Fruit fly (Drosophila melanogaster) whole organism, embryonic: ENCODE data around the gene Dmtn.
A peak's percentile ranks its signal among the peaks of the same experiment; 100 is the strongest.

Experiments
- Abd-B ChIP-seq: fragments of 200-800 bp; sonication (Bioruptor generic); optimal IDR thresholded peaks from 2 replicates; lab custom pipeline; 2018; ENCODE audit warnings: missing biosample characterization, mild to moderate bottlenecking, missing genetic modification characterization, moderate library complexity
- Adf1 ChIP-seq: fragments of 200-800 bp; sonication (Bioruptor generic); IDR thresholded peaks from 2 replicates; pipeline ENCODE4 v1.3.6; 2022; ENCODE audit warnings: missing biosample characterization, missing genetic modification characterization
- Blimp-1 ChIP-seq: fragments of 200-800 bp; sonication (Bioruptor generic); optimal IDR thresholded peaks from 3 replicates; lab custom pipeline; 2018; ENCODE audit warnings: missing biosample characterization, missing genetic modification characterization, mild to moderate bottlenecking, moderate library complexity, missing genetic modification reagents
- CG10366 ChIP-seq: fragments of 200-800 bp; sonication (Bioruptor generic); IDR thresholded peaks from 2 replicates; pipeline ENCODE4 v1.3.6; 2022; ENCODE audit warnings: missing biosample characterization, missing genetic modification characterization
- CG11398 ChIP-seq: fragments of 200-800 bp; sonication (Bioruptor generic); optimal IDR thresholded peaks from 2 replicates; lab custom pipeline; 2016; ENCODE audit warnings: missing biosample characterization, missing genetic modification characterization
- CG12071 ChIP-seq: fragments of 200-800 bp; sonication (Bioruptor generic); optimal IDR thresholded peaks from 3 replicates; lab custom pipeline; 2018; ENCODE audit warnings: missing biosample characterization, mild to moderate bottlenecking, missing genetic modification characterization
- CG12219 ChIP-seq: fragments of 200-800 bp; sonication (Bioruptor generic); optimal IDR thresholded peaks from 3 replicates; lab custom pipeline; 2018; ENCODE audit warnings: missing biosample characterization, mild to moderate bottlenecking, missing genetic modification characterization
- CG12769 ChIP-seq: fragments of 200-800 bp; sonication (Bioruptor generic); optimal IDR thresholded peaks from 2 replicates; lab custom pipeline; 2019; ENCODE audit warnings: missing biosample characterization, mild to moderate bottlenecking, missing genetic modification characterization, moderate library complexity
- CG13775 ChIP-seq: fragments of 200-800 bp; sonication (Bioruptor generic); optimal IDR thresholded peaks from 3 replicates; lab custom pipeline; 2017; ENCODE audit warnings: missing biosample characterization, mild to moderate bottlenecking, missing genetic modification characterization
- CG13894 ChIP-seq: fragments of 200-800 bp; sonication (Bioruptor generic); optimal IDR thresholded peaks from 3 replicates; lab custom pipeline; 2018; ENCODE audit warnings: missing biosample characterization, mild to moderate bottlenecking, missing genetic modification characterization, moderate library complexity
- CG18476 ChIP-seq: fragments of 200-800 bp; sonication (Bioruptor generic); optimal IDR thresholded peaks from 2 replicates; lab custom pipeline; 2016; ENCODE audit warnings: missing biosample characterization, mild to moderate bottlenecking, missing genetic modification characterization
- CG18764 ChIP-seq: fragments of 200-800 bp; sonication (Bioruptor generic); optimal IDR thresholded peaks from 3 replicates; lab custom pipeline; 2016; ENCODE audit warnings: missing biosample characterization, missing genetic modification characterization
- CG2202 ChIP-seq: fragments of 200-800 bp; sonication (Bioruptor generic); optimal IDR thresholded peaks from 2 replicates; lab custom pipeline; 2018; ENCODE audit warnings: missing biosample characterization, mild to moderate bottlenecking, missing genetic modification characterization
- CG2712 ChIP-seq: fragments of 200-800 bp; optimal IDR thresholded peaks from 3 replicates; lab custom pipeline; 2019; ENCODE audit warnings: missing biosample characterization, mild to moderate bottlenecking, missing genetic modification characterization, moderate library complexity
- CG33213 ChIP-seq: fragments of 200-800 bp; sonication (Bioruptor generic); optimal IDR thresholded peaks from 3 replicates; lab custom pipeline; 2016; ENCODE audit warnings: missing biosample characterization, missing genetic modification characterization
- CG34224 ChIP-seq: fragments of 200-800 bp; sonication (Bioruptor generic); IDR thresholded peaks from 3 replicates; pipeline ENCODE4 v1.3.6; 2022; ENCODE audit warnings: missing biosample characterization, missing genetic modification characterization; ENCODE audit not compliant: partially characterized antibody
- CG4854 ChIP-seq: fragments of 200-800 bp; sonication (Bioruptor generic); optimal IDR thresholded peaks from 2 replicates; lab custom pipeline; 2016; ENCODE audit warnings: missing biosample characterization, missing genetic modification characterization, inconsistent platforms
- CG5953 ChIP-seq: fragments of 200-800 bp; sonication (Bioruptor generic); IDR thresholded peaks from 2 replicates; pipeline ENCODE4 v1.3.6; 2022; ENCODE audit warnings: missing biosample characterization, missing genetic modification characterization
- CG6272 ChIP-seq: fragments of 200-800 bp; sonication (Bioruptor generic); IDR thresholded peaks from 2 replicates; pipeline ENCODE4 v1.3.6; 2022; ENCODE audit warnings: missing biosample characterization, missing genetic modification characterization
- CG7556 ChIP-seq: fragments of 200-800 bp; sonication (Bioruptor generic); optimal IDR thresholded peaks from 2 replicates; lab custom pipeline; 2017; ENCODE audit warnings: missing biosample characterization, mild to moderate bottlenecking, missing genetic modification characterization
- CG8290 ChIP-seq, 3 experiments: fragments of 200-800 bp; sonication (Bioruptor generic); optimal IDR thresholded peaks; 2 replicates each; lab custom pipeline; 2016 to 2019; ENCODE audit warnings: missing biosample characterization in 3 of 3, missing genetic modification characterization in 3 of 3, mild to moderate bottlenecking in 2 of 3, moderate library complexity in 1 of 3
- CG8388 ChIP-seq: fragments of 200-800 bp; sonication (Bioruptor generic); optimal IDR thresholded peaks from 2 replicates; lab custom pipeline; 2019; ENCODE audit warnings: missing biosample characterization, mild to moderate bottlenecking, missing genetic modification characterization, moderate library complexity
- CTCF ChIP-seq: fragments of 200-800 bp; sonication (Bioruptor generic); optimal IDR thresholded peaks from 2 replicates; lab custom pipeline; 2017; ENCODE audit warnings: missing biosample characterization, mild to moderate bottlenecking, missing genetic modification characterization, moderate library complexity
- Dip2 ChIP-seq: fragments of 200-800 bp; sonication (Bioruptor generic); IDR thresholded peaks from 2 replicates; pipeline ENCODE4 v1.3.6; 2022; ENCODE audit warnings: missing biosample characterization, missing genetic modification characterization
- Hsf ChIP-seq: fragments of 200-800 bp; sonication (Bioruptor generic); optimal IDR thresholded peaks from 3 replicates; lab custom pipeline; 2016; ENCODE audit warnings: missing biosample characterization, missing genetic modification characterization
- Med ChIP-seq: fragments of 200-800 bp; sonication (Bioruptor generic); peaks from one replicate; lab custom pipeline; 2016; ENCODE audit warnings: missing biosample characterization, missing genetic modification characterization, mild to moderate bottlenecking, inconsistent platforms, moderate library complexity
- NC2α ChIP-seq: fragments of 200-800 bp; sonication (Bioruptor generic); optimal IDR thresholded peaks from 2 replicates; lab custom pipeline; 2016; ENCODE audit warnings: missing biosample characterization, missing genetic modification characterization
- Xbp1 ChIP-seq: fragments of 200-800 bp; sonication (Bioruptor generic); optimal IDR thresholded peaks from 3 replicates; lab custom pipeline; 2016; ENCODE audit warnings: missing biosample characterization, mild to moderate bottlenecking, missing genetic modification characterization
- Xrp1 ChIP-seq: fragments of 200-800 bp; sonication (Bioruptor generic); IDR thresholded peaks from 2 replicates; pipeline ENCODE4 v1.3.6; 2022; ENCODE audit warnings: missing biosample characterization, missing genetic modification characterization
- ap ChIP-seq: fragments of 200-800 bp; sonication (Bioruptor generic); IDR thresholded peaks from 2 replicates; pipeline ENCODE4 v1.3.6; 2022; ENCODE audit warnings: missing biosample characterization, missing genetic modification characterization
- bab2 ChIP-seq: fragments of 200-800 bp; sonication (Bioruptor generic); optimal IDR thresholded peaks from 2 replicates; lab custom pipeline; 2016; ENCODE audit warnings: missing biosample characterization, missing genetic modification characterization
- chn ChIP-seq: fragments of 200-800 bp; sonication (Bioruptor generic); optimal IDR thresholded peaks from 2 replicates; lab custom pipeline; 2016; ENCODE audit warnings: missing biosample characterization, missing genetic modification characterization
- dpn ChIP-seq, 2 experiments: fragments of 200-800 bp; sonication (Bioruptor generic); optimal IDR thresholded peaks; 3 replicates each; lab custom pipeline; 2016; ENCODE audit warnings: missing biosample characterization in 2 of 2, missing genetic modification characterization in 2 of 2
- exex ChIP-seq: fragments of 200-800 bp; sonication (Bioruptor generic); optimal IDR thresholded peaks from 4 replicates; lab custom pipeline; 2018; ENCODE audit warnings: missing biosample characterization, mild to moderate bottlenecking, missing genetic modification characterization, moderate library complexity
- fd3F ChIP-seq: fragments of 200-800 bp; sonication (Bioruptor generic); optimal IDR thresholded peaks from 2 replicates; lab custom pipeline; 2018; ENCODE audit warnings: missing biosample characterization, mild to moderate bottlenecking, missing genetic modification characterization, moderate library complexity
- ftz-f1 ChIP-seq: fragments of 200-800 bp; sonication (Bioruptor generic); optimal IDR thresholded peaks from 2 replicates; lab custom pipeline; 2016; ENCODE audit warnings: missing biosample characterization, missing genetic modification characterization
- grn ChIP-seq: fragments of 200-800 bp; sonication (Bioruptor generic); optimal IDR thresholded peaks from 3 replicates; lab custom pipeline; 2017; ENCODE audit warnings: missing biosample characterization, missing genetic modification characterization
- her ChIP-seq: fragments of 200-800 bp; sonication (Bioruptor generic); optimal IDR thresholded peaks from 2 replicates; lab custom pipeline; 2016; ENCODE audit warnings: missing biosample characterization, missing genetic modification characterization
- jigr1 ChIP-seq: fragments of 200-800 bp; sonication (Bioruptor generic); IDR thresholded peaks from 3 replicates; pipeline ENCODE4 v1.3.6; 2022; ENCODE audit warnings: missing biosample characterization, missing genetic modification characterization
- kay ChIP-seq: fragments of 200-800 bp; sonication (Bioruptor generic); optimal IDR thresholded peaks from 2 replicates; lab custom pipeline; 2016; ENCODE audit warnings: missing biosample characterization, missing genetic modification characterization
- lov ChIP-seq, 2 experiments: fragments of 200-800 bp in 1 of 2; fragments of >200 bp in 1 of 2; sonication (Bioruptor generic) in 1 of 2; IDR thresholded peaks in 1 of 2; optimal IDR thresholded peaks in 1 of 2; 2 replicates in 1 of 2; 3 replicates in 1 of 2; pipeline versions ENCODE4 v1.3.6 to Lab custom; 2017 to 2022; ENCODE audit warnings: missing biosample characterization in 1 of 2, missing genetic modification characterization in 1 of 2
- maf-S ChIP-seq: fragments of 200-800 bp; sonication (Bioruptor generic); optimal IDR thresholded peaks from 2 replicates; lab custom pipeline; 2016; ENCODE audit warnings: missing biosample characterization, missing genetic modification characterization
- oc ChIP-seq: fragments of 200-800 bp; sonication (Bioruptor generic); optimal IDR thresholded peaks from 2 replicates; lab custom pipeline; 2018; ENCODE audit warnings: missing biosample characterization, mild to moderate bottlenecking, missing genetic modification characterization, moderate library complexity
- p53 ChIP-seq: fragments of 200-800 bp; sonication (Bioruptor generic); optimal IDR thresholded peaks from 2 replicates; lab custom pipeline; 2016; ENCODE audit warnings: missing biosample characterization, missing genetic modification characterization
- peb ChIP-seq: fragments of 200-800 bp; sonication (Bioruptor generic); IDR thresholded peaks from 2 replicates; pipeline ENCODE4 v1.3.6; 2022; ENCODE audit warnings: missing biosample characterization, missing genetic modification characterization
- pho ChIP-seq: fragments of 200-800 bp; sonication (Bioruptor generic); optimal IDR thresholded peaks from 2 replicates; lab custom pipeline; 2016; ENCODE audit warnings: missing biosample characterization, missing genetic modification characterization
- seq ChIP-seq: fragments of 200-800 bp; sonication (Bioruptor generic); IDR thresholded peaks from 2 replicates; pipeline ENCODE4 v1.3.6; 2022; ENCODE audit warnings: missing biosample characterization, missing genetic modification characterization
- stwl ChIP-seq: fragments of 200-800 bp; sonication (Bioruptor generic); optimal IDR thresholded peaks from 3 replicates; lab custom pipeline; 2018; ENCODE audit warnings: missing biosample characterization, mild to moderate bottlenecking, missing genetic modification characterization, moderate library complexity
- tx ChIP-seq: fragments of 200-800 bp; sonication (Bioruptor generic); optimal IDR thresholded peaks from 2 replicates; lab custom pipeline; 2016; ENCODE audit warnings: missing biosample characterization, missing genetic modification characterization

The Dmtn gene

dm6 chr3R:6373512-6374306 is 32.0 kb downstream of the Dmtn start (continued):
- TF ChIP-seq Blimp-1 (GFP tag; lab: Kevin White, UChicago) (peak; percentile 52), stwl (tag; lab: Kevin White, UChicago) (peak; percentile 22), Xbp1 (peak; percentile 30), CG18476 (GFP tag; lab: Kevin White, UChicago) (peak; percentile 17), CG12071 (no peak), CG5953 (peak; percentile 34; the same call in 1 of the 2 replicates), p53 (GFP tag; lab: Kevin White, UChicago) (no peak), CG8290 (GFP tag; optimal IDR thresholded peaks at IDR 0.05; lab: Kevin White, UChicago) (no peak), CG8290 (tag; optimal IDR thresholded peaks at IDR 0.05; lab: Kevin White, UChicago) (peak in 1 of 2 experiments; percentile 87), ap (no peak), CG13894 (tag; lab: Kevin White, UChicago) (peak; percentile 28), ftz-f1 (GFP tag; lab: Kevin White, UChicago) (no peak), CG12769 (tag; lab: Kevin White, UChicago) (peak; percentile 73), CG2712 (tag; lab: Kevin White, UChicago) (peak; percentile 23), Med (GFP tag; lab: Kevin White, UChicago) (peak; percentile 87), grn (GFP tag; lab: Kevin White, UChicago) (peak; percentile 68), oc (tag; lab: Kevin White, UChicago) (no peak), CG18764 (peak; percentile 46), CG8388 (GFP tag; lab: Kevin White, UChicago) (peak; percentile 3), fd3F (GFP tag; lab: Kevin White, UChicago) (peak; percentile 89), exex (tag; lab: Kevin White, UChicago) (peak; percentile 32), seq (GFP tag; lab: Robert Waterston, UW) (peak; percentile 52; the same call in 1 of the 2 replicates), Adf1 (GFP tag; lab: Robert Waterston, UW) (peak; percentile 43), peb (GFP tag; lab: Robert Waterston, UW) (no peak), CG6272 (GFP tag; lab: Robert Waterston, UW) (no peak), CG10366 (GFP tag; lab: Robert Waterston, UW) (0 out of 2 replicates have a peak, but pooled peaks have one; percentile 13), dpn (GFP tag; optimal IDR thresholded peaks at IDR 0.05; lab: Kevin White, UChicago) (peak; percentile 4 to 34), lov (optimal IDR thresholded peaks at IDR 0.05; lab: Kevin White, UChicago) (no peak), lov (GFP tag; IDR thresholded peaks at IDR 0.05; lab: Robert Waterston, UW) (no peak), bab2 (GFP tag; lab: Kevin White, UChicago) (peak; percentile 39), Dip2 (GFP tag; lab: Robert Waterston, UW) (no peak), CG13775 (GFP tag; lab: Kevin White, UChicago) (peak; percentile 35), CG11398 (GFP tag; lab: Kevin White, UChicago) (peak; percentile 38), Xrp1 (GFP tag; lab: Robert Waterston, UW) (peak; percentile 55), Hsf (GFP tag; lab: Kevin White, UChicago) (peak; percentile 35), CG12219 (peak; percentile 6), CG2202 (tag; lab: Kevin White, UChicago) (peak; percentile 22), CG7556 (GFP tag; lab: Kevin White, UChicago) (peak; percentile 65), jigr1 (GFP tag; lab: Robert Waterston, UW) (no peak), tx (peak; percentile 6), Abd-B (GFP tag; lab: Kevin White, UChicago) (no peak), chn (GFP tag; lab: Kevin White, UChicago) (peak; percentile 5), CG33213 (GFP tag; lab: Kevin White, UChicago) (peak; percentile 32), CG34224 (GFP tag; lab: Robert Waterston, UW) (peak; percentile 49; the same call in 1 of the 3 replicates), NC2α (no peak), her (peak; percentile 35), kay (GFP tag; lab: Kevin White, UChicago) (peak; percentile 22), CG4854 (GFP tag; lab: Kevin White, UChicago) (peak; percentile 74), CTCF (GFP tag; lab: Kevin White, UChicago) (no peak), maf-S (no peak), pho (GFP tag; lab: Kevin White, UChicago) (peak; percentile 35)
